Worm (Caenorhabditis elegans) whole organism, early embryonic: ENCODE results near the gene Y43F8B.15.

ENCODE experiments used
- ama-1 ChIP-seq: fragments of 150-350 bp; optimal IDR thresholded peaks from 2 replicates; lab custom pipeline; 2014
- ceh-13 ChIP-seq: fragments of 200-800 bp; sonication (Bioruptor generic); optimal IDR thresholded peaks from 2 replicates; lab custom pipeline; 2018; ENCODE audit warnings: mild to moderate bottlenecking, missing genetic modification characterization, missing compliant biosample characterization
- ceh-36 ChIP-seq: sonication (generic microtip); optimal IDR thresholded peaks from 2 replicates; lab custom pipeline; 2016; ENCODE audit warnings: missing genetic modification characterization, inconsistent platforms, missing compliant biosample characterization
- ets-7 ChIP-seq: sonication (generic microtip); optimal IDR thresholded peaks from 2 replicates; lab custom pipeline; 2016; ENCODE audit warnings: missing genotype, missing genetic modification characterization, missing compliant biosample characterization
- flt-1 ChIP-seq: fragments of 200-800 bp; sonication (Bioruptor generic); IDR thresholded peaks from 2 replicates; pipeline ENCODE4 v1.3.6; 2022; ENCODE audit warnings: missing genetic modification characterization, missing compliant biosample characterization
- hmbx-1 ChIP-seq: sonication (generic microtip); optimal IDR thresholded peaks from 2 replicates; lab custom pipeline; 2016; ENCODE audit warnings: mild to moderate bottlenecking, missing genetic modification characterization, missing compliant biosample characterization
- hmg-4 ChIP-seq: fragments of 200-800 bp; sonication (Bioruptor generic); optimal IDR thresholded peaks from 2 replicates; lab custom pipeline; 2018; ENCODE audit warnings: mild to moderate bottlenecking, missing genetic modification characterization, missing compliant biosample characterization
- hnd-1 ChIP-seq: sonication (generic microtip); optimal IDR thresholded peaks from 2 replicates; lab custom pipeline; 2016; ENCODE audit warnings: missing genetic modification characterization, missing compliant biosample characterization
- pes-1 ChIP-seq: fragments of 200-800 bp; sonication (Bioruptor generic); IDR thresholded peaks from 2 replicates; pipeline ENCODE4 v1.3.6; 2022; ENCODE audit warnings: missing genetic modification reagents, missing genetic modification characterization, missing compliant biosample characterization
- scrt-1 ChIP-seq: fragments of 200-800 bp; sonication (Bioruptor generic); IDR thresholded peaks from 2 replicates; pipeline ENCODE4 v1.3.6; 2022; ENCODE audit warnings: missing genetic modification characterization, missing compliant biosample characterization
- sea-1 ChIP-seq: fragments of 200-800 bp; sonication (Bioruptor generic); conservative IDR thresholded peaks from 2 replicates; pipeline ENCODE4 v1.3.6; 2022; ENCODE audit warnings: missing genetic modification characterization, missing compliant biosample characterization
- tbx-11 ChIP-seq: fragments of 200-800 bp; sonication (Bioruptor generic); IDR thresholded peaks from 2 replicates; pipeline ENCODE4 v1.3.6; 2022; ENCODE audit warnings: missing genetic modification characterization, missing compliant biosample characterization
- tbx-37 ChIP-seq: fragments of 200-800 bp; sonication (Bioruptor generic); conservative IDR thresholded peaks from 2 replicates; pipeline ENCODE4 v1.3.6; 2022; ENCODE audit warnings: missing genetic modification reagents, missing genetic modification characterization, missing compliant biosample characterization
- tra-4 ChIP-seq: sonication (generic microtip); optimal IDR thresholded peaks from 2 replicates; lab custom pipeline; 2017; ENCODE audit warnings: missing genetic modification characterization, missing compliant biosample characterization

DNA sequence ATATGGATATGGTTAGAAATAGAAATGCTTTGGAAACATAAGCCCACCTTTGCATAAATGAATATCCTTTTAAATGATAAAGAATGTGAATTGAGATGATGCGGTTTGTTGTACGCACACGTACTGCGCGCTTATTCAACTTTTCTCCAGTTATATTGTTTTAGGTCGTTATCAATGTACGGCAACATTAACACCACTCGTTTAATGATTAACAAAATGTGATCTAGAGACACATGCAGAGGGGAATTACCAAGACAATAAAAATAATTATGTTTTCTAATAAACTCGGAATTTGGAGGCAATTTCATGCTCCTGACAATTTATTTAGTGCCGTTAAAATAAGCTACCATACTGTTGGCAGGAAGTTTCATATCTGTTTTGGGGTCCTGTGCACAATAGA, 16.5 kb downstream of the Y43F8B.15 start, which contains the start of gene M04C3.1:
- TF ChIP-seq sea-1 (GFP tag; lab: Robert Waterston, UW) (no peak), ama-1 (no peak), hmg-4 (no peak), tbx-11 (no peak), hnd-1 (no peak), pes-1 (GFP tag; lab: Robert Waterston, UW) (no peak), ceh-13 (GFP tag; lab: Kevin White, UChicago) (no peak), flt-1 (GFP tag; lab: Robert Waterston, UW) (no peak), scrt-1 (GFP tag; lab: Robert Waterston, UW) (no peak), hmbx-1 (no peak), tbx-37 (GFP tag; lab: Robert Waterston, UW) (no peak), ets-7 (tag; lab: Kevin White, UChicago) (no peak), tra-4 (tag; lab: Kevin White, UChicago) (no peak), ceh-36 (tag; lab: Kevin White, UChicago) (no peak)
